Fruit fly (Drosophila melanogaster) whole organism, pupa: ENCODE results near the gene CG31626.

Experiments used
- CG10348 ChIP-seq: fragments of 200-800 bp; sonication (Bioruptor generic); IDR thresholded peaks from 2 replicates; pipeline ENCODE4 v1.3.6; 2022; ENCODE audit warnings: missing biosample characterization, missing genetic modification characterization
- CG12605 ChIP-seq: fragments of 200-800 bp; sonication (Bioruptor generic); IDR thresholded peaks from 2 replicates; pipeline ENCODE4 v1.3.6; 2022; ENCODE audit warnings: missing biosample characterization, missing genetic modification characterization
- CG13204 ChIP-seq: fragments of 200-800 bp; sonication (Bioruptor generic); optimal IDR thresholded peaks from 2 replicates; lab custom pipeline; 2018; ENCODE audit warnings: missing biosample characterization, mild to moderate bottlenecking, missing genetic modification characterization, moderate library complexity
- CG14655 ChIP-seq: fragments of 200-800 bp; sonication (Bioruptor generic); optimal IDR thresholded peaks from 3 replicates; lab custom pipeline; 2017; ENCODE audit warnings: mild to moderate bottlenecking, missing biosample characterization, missing genetic modification reagents, missing genetic modification characterization
- CG15710 ChIP-seq: fragments of 200-800 bp; sonication (Bioruptor generic); optimal IDR thresholded peaks from 2 replicates; lab custom pipeline; 2018; ENCODE audit warnings: missing biosample characterization, mild to moderate bottlenecking, missing genetic modification characterization, moderate library complexity
- CG17806 ChIP-seq: fragments of 200-800 bp; sonication (Bioruptor generic); optimal IDR thresholded peaks from 2 replicates; lab custom pipeline; 2018; ENCODE audit warnings: missing biosample characterization, mild to moderate bottlenecking, missing genetic modification characterization, moderate library complexity
- CG32121 ChIP-seq: fragments of 200-800 bp; sonication (Bioruptor generic); IDR thresholded peaks from 2 replicates; pipeline ENCODE4 v1.3.6; 2022; ENCODE audit warnings: missing biosample characterization, missing genetic modification characterization
- CG34367 ChIP-seq: fragments of 200-800 bp; sonication (Bioruptor generic); optimal IDR thresholded peaks from 2 replicates; lab custom pipeline; 2018; ENCODE audit warnings: missing biosample characterization, mild to moderate bottlenecking, missing genetic modification characterization
- CG4496 ChIP-seq: fragments of 200-800 bp; sonication (Bioruptor generic); IDR thresholded peaks from 3 replicates; pipeline ENCODE4 v1.3.6; 2022; ENCODE audit warnings: missing biosample characterization, missing genetic modification characterization
- CG8159 ChIP-seq: fragments of 200-800 bp; sonication (Bioruptor generic); optimal IDR thresholded peaks from 3 replicates; lab custom pipeline; 2018; ENCODE audit warnings: missing biosample characterization, mild to moderate bottlenecking, missing genetic modification characterization, moderate library complexity
- CG9948 ChIP-seq: fragments of 200-800 bp; sonication (Bioruptor generic); optimal IDR thresholded peaks from 2 replicates; lab custom pipeline; 2018; ENCODE audit warnings: missing biosample characterization, mild to moderate bottlenecking, missing genetic modification characterization, moderate library complexity
- D1 ChIP-seq: fragments of 200-800 bp; sonication (Bioruptor generic); optimal IDR thresholded peaks from 2 replicates; lab custom pipeline; 2018; ENCODE audit warnings: missing biosample characterization, mild to moderate bottlenecking, missing genetic modification characterization, moderate library complexity
- EcR ChIP-seq: fragments of 200-800 bp; sonication (Bioruptor generic); optimal IDR thresholded peaks from 3 replicates; lab custom pipeline; 2019; ENCODE audit warnings: missing biosample characterization, missing genetic modification characterization, mild to moderate bottlenecking, moderate library complexity, missing genetic modification reagents
- Ets98B ChIP-seq: fragments of 200-800 bp; sonication (Bioruptor generic); IDR thresholded peaks from 2 replicates; pipeline ENCODE4 v1.3.6; 2022; ENCODE audit warnings: missing biosample characterization, missing genetic modification characterization
- Pif1A ChIP-seq: fragments of 200-800 bp; sonication (Bioruptor generic); optimal IDR thresholded peaks from 3 replicates; lab custom pipeline; 2016; ENCODE audit warnings: missing biosample characterization, missing genetic modification characterization
- Pif1B ChIP-seq: fragments of 200-800 bp; sonication (Bioruptor generic); optimal IDR thresholded peaks from 3 replicates; lab custom pipeline; 2016; ENCODE audit warnings: missing biosample characterization, missing genetic modification characterization
- fd96Ca ChIP-seq: fragments of 200-800 bp; sonication (Bioruptor generic); IDR thresholded peaks from 3 replicates; pipeline ENCODE4 v1.3.6; 2022; ENCODE audit warnings: missing biosample characterization, missing genetic modification characterization
- gl ChIP-seq: fragments of 200-800 bp; sonication (Bioruptor generic); optimal IDR thresholded peaks from 2 replicates; lab custom pipeline; 2018; ENCODE audit warnings: missing biosample characterization, mild to moderate bottlenecking, missing genetic modification characterization
- rn ChIP-seq: fragments of 200-800 bp; sonication (Bioruptor generic); IDR thresholded peaks from 2 replicates; pipeline ENCODE4 v1.3.6; 2022; ENCODE audit warnings: missing biosample characterization, missing genetic modification characterization

Gene CG31626

DNA sequence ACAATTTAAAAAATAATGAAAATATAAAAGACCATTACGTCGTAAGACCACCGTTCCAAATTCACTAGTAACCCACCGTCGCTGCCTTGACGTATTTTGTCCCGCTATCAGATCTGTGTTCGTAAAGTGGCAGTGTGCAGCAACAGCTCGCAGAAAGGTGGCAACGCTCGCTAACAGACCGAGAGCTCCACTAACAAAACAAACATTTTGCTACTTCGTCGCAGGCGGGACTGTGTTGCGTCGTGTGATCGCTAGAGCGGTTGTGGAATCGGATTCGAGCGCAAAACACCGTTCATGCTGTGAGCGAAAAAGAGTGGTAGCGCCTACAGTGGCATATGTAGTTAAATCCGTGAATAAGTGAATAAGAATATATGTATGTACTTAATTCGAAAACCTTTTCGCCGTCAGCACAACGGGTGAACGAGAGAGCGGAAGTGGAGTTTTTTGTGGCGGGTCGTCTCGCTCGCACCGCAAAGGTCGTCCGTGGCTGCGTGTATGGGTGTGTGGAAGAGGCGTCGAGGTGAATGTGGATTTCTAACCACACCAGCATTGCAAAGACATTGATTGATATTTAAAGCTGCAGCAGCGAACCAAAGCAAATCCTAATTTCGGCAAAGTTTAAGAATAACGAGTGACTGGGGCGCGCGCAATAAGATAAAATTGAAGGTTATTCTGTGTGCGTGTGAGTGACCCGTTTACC lies 665 bp upstream of the CG31626 start, which contains the start of gene Hr39:
Gene Hr39, plus strand, starts transcription at position 203 of the 700 bp plus-strand sequence.
- TF ChIP-seq fd96Ca (no peak), CG8159 (tag; lab: Kevin White, UChicago) (no peak), CG17806 (tag; lab: Kevin White, UChicago) (no peak), CG10348 (no peak), CG34367 (tag; lab: Kevin White, UChicago) (no peak), CG15710 (no peak), CG32121 (GFP tag; lab: Robert Waterston, UW) (no peak), Pif1B (GFP tag; lab: Kevin White, UChicago) (no peak), CG9948 (no peak), CG4496 (GFP tag; lab: Robert Waterston, UW) (no peak), D1 (tag; lab: Kevin White, UChicago) (no peak)
- TF ChIP-seq, all 21 proteins: peak for 0

DNA sequence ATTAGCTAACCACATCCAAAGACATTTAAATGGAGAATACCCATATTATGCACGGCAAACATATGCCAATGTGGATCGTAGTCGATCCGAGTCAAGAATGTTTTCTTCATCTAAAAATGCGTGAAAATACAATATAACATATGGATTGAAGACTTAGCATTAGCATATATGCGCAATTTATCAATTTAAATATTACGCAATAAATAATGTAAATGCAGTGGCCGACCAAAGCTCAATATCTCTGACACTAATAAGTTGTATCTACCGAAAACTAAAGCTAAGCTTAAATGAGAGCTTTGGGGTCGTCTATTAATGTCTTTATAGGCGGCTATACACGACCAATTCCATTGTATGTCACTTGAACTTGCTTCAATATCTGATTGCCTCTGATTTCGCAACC lies 1.1 kb downstream of the CG31626 start:
- TF ChIP-seq D1 (tag; lab: Kevin White, UChicago), result no peak
- TF ChIP-seq CG8159 (tag; lab: Kevin White, UChicago), result no peak
- TF ChIP-seq fd96Ca, result no peak
- no peak for TF ChIP-seq CG10348
- TF ChIP-seq CG12605, result no peak

DNA sequence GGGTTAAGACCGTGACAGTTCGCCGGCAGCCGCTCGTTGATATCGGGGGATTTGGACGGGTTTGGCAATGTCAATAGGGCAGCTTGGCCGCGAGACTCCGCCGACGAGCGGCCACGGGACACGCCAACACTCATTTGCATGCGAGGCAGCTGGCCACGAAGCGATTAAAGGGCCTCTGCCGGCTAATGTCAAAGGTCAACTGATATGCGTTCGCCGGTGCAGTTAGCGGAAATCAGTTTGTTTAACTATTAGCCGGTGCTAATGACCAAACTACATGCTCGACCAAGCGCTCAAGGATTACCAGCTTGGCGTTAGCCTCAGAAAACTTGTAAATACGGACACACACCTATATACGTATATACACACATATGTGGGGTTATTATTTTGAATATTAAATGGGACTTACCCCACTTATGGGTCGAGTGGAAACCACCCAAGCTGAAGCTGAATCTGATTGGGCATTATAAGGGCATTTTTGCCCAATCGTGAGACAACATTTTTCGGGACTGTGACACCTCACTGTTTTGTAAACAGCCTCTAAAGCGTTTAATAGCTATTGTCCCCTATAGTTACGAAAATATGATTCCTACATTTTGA lies 2.0 kb downstream of the CG31626 start:
- TF ChIP-seq CG32121 (GFP tag; lab: Robert Waterston, UW), result peak; percentile 24; the same call in 1 of the 2 replicates
- TF ChIP-seq CG13204, result no peak
- no peak for TF ChIP-seq rn (GFP tag; lab: Robert Waterston, UW)
- TF ChIP-seq CG12605, result no peak
- TF ChIP-seq CG9948, result no peak

DNA sequence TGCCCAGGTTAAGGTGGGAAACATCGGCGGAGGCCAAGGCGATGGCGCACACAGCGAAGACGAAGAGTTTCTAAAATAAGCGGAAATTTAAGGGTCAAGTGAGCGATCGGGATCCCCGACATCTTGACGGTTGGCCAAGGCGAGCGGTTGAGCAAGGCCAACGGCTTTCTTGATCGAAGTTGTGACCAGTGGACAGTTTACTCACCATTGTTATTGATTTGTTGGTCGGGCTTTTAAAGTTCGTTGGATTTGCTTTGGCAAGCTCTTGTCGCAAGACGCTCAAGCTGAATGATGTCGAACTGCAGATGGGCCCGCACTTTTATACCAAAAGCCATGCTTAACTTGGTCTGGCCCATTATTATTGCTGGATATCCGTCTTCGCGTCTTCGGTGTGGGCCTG lies 3.1 kb downstream of the CG31626 start:
- TF ChIP-seq CG13204, result no peak

DNA sequence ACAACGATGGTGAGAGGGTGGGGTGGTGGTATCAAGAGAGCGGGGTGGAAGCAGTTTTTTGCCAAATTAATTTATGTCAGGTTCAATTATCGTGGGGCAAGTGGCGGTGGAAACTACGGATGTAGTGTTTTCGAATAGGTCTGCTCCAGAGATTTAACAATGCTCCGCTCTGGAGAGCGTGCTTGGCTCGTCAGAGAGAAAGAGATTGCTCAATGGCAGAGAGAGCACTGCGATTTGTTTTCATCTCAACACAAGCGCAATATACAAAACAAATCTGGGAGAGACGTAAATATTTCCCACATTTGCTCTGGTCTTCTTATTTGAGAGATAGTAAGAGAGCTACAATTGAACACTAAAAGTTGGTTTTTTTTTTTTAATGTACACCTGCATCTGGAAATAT lies 14.8 kb downstream of the CG31626 start:
- TF ChIP-seq CG9948 (no peak), CG15710 (no peak), rn (GFP tag; lab: Robert Waterston, UW) (no peak)

DNA sequence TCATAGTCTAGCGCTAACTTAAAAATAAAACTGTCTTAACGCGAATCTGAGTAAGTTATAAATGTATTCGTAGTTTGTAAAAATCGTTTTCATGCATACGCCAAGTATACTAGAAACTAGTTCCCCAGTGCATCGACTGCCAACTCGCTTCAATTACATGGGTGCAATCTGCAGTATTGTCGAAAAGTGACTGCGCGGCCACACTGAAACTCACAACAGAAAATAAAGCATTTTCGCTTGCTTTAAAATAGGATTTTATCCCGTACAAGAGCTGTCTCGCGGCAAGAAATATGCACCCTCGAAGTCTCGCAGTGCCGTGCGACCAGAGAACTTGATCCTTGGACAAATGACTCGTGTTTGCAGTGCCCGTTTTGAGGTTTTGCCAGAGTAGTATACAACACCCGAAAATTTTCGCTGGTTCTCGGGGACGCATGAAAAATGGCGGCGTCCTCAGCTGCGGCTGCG lies 15.4 kb downstream of the CG31626 start, which contains the start of gene CG8677:
Gene CG8677, plus strand, starts transcription at position 199 of the 465 bp plus-strand sequence.
- no peak for TF ChIP-seq gl (tag; lab: Kevin White, UChicago)
- peak; percentile 18; the same call in 1 of the 3 replicates for TF ChIP-seq CG4496 (GFP tag; lab: Robert Waterston, UW)
- TF ChIP-seq Pif1B (GFP tag; lab: Kevin White, UChicago), result no peak
- TF ChIP-seq CG13204, result no peak
- TF ChIP-seq, all 21 proteins: peak for 1

DNA sequence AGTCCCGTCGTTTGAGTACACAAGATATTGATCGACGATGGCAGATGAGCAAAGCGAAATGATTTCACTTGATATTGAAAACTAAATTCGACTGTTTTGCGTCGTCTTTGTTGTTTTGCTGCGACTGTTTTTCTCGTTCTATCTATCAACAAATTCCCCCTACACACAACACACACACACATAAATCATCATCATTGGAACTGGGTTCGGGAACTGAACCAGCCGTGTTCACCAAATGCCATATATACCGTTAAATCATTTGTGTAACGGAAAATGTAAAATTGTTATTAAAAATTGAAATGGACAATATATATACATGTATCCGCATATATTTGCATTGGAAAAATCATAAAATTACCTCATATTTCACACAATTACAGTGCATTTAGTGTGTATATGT lies 16.1 kb downstream of the CG31626 start, which contains the start of gene Atg18b:
Gene Atg18b, minus strand, starts transcription at position 177 of the 400 bp plus-strand sequence.
- no peak for TF ChIP-seq EcR (GFP tag; lab: Kevin White, UChicago)
- TF ChIP-seq D1 (tag; lab: Kevin White, UChicago), result no peak
- no peak for TF ChIP-seq CG10348
- no peak for TF ChIP-seq CG14655 (GFP tag; lab: Kevin White, UChicago)
- TF ChIP-seq Pif1A, result no peak
- no peak for TF ChIP-seq CG13204
- TF ChIP-seq CG8159 (tag; lab: Kevin White, UChicago), result no peak
- no peak for TF ChIP-seq CG17806 (tag; lab: Kevin White, UChicago)
- no peak for TF ChIP-seq gl (tag; lab: Kevin White, UChicago)
- TF ChIP-seq CG32121 (GFP tag; lab: Robert Waterston, UW), result no peak
- TF ChIP-seq CG4496 (GFP tag; lab: Robert Waterston, UW), result no peak

DNA sequence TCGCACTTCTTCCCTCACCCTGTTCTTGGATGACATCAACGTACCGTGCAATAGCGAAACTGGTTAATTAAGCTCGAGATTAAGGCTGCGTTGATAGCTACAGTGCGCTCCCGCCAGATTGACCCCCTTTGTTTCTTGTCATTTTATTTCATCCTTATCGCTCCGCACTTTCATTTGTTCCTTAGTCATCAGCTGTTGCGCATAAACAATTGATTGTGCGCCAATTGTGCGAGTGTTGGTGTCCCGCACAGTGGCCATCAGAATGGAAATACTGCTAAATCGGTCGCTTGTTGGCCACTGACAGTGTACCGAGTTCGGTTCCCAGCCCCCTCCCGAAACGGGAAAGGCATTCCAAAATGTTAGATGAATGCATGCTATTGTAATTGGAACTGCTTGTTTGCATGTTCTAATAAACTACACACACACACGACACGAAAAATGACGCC lies 16.9 kb downstream of the CG31626 start:
- TF ChIP-seq EcR (GFP tag; lab: Kevin White, UChicago) (peak; percentile 48), fd96Ca (0 out of 3 replicates have a peak, but pooled peaks have one; percentile 69), CG4496 (GFP tag; lab: Robert Waterston, UW) (0 out of 3 replicates have a peak, but pooled peaks have one; percentile 40), gl (tag; lab: Kevin White, UChicago) (peak; percentile 39), CG14655 (GFP tag; lab: Kevin White, UChicago) (no peak), CG32121 (GFP tag; lab: Robert Waterston, UW) (peak; percentile 30; the same call in 1 of the 2 replicates), CG17806 (tag; lab: Kevin White, UChicago) (peak; percentile 4), CG12605 (no peak; the same call in 1 of the 2 replicates), Ets98B (GFP tag; lab: Robert Waterston, UW) (0 out of 2 replicates have a peak, but pooled peaks have one; percentile 33)
